Fruit fly (Drosophila melanogaster) whole organism, embryonic: Measurements from ENCODE around the gene CG14664.
A peak's percentile ranks its signal among the peaks of the same experiment; 100 is the strongest.

ENCODE experiments used
- CG10267 ChIP-seq: fragments of 200-800 bp; sonication (Bioruptor generic); optimal IDR thresholded peaks from 2 replicates; lab custom pipeline; 2018; ENCODE audit warnings: missing biosample characterization, mild to moderate bottlenecking, missing genetic modification characterization, moderate library complexity
- CG10543 ChIP-seq: fragments of 200-800 bp; sonication (Bioruptor generic); optimal IDR thresholded peaks from 3 replicates; lab custom pipeline; 2017; ENCODE audit warnings: missing biosample characterization, mild to moderate bottlenecking, missing genetic modification characterization, moderate library complexity
- CG10654 ChIP-seq: fragments of 200-800 bp; sonication (Bioruptor generic); optimal IDR thresholded peaks from 2 replicates; lab custom pipeline; 2016; ENCODE audit warnings: missing biosample characterization, missing genetic modification characterization
- CG11085 ChIP-seq: fragments of 200-800 bp; sonication (Bioruptor generic); IDR thresholded peaks from 2 replicates; pipeline ENCODE4 v1.3.6; 2022; ENCODE audit warnings: missing biosample characterization, missing genetic modification characterization
- CG12155 ChIP-seq: fragments of 200-800 bp; sonication (Bioruptor generic); optimal IDR thresholded peaks from 3 replicates; lab custom pipeline; 2016; ENCODE audit warnings: missing biosample characterization, missing genetic modification characterization
- CG12219 ChIP-seq: fragments of 200-800 bp; sonication (Bioruptor generic); optimal IDR thresholded peaks from 3 replicates; lab custom pipeline; 2018; ENCODE audit warnings: missing biosample characterization, mild to moderate bottlenecking, missing genetic modification characterization
- CG14014 ChIP-seq: fragments of 200-800 bp; sonication (Bioruptor generic); IDR thresholded peaks from 2 replicates; pipeline ENCODE4 v1.3.6; 2022; ENCODE audit warnings: missing biosample characterization, missing genetic modification characterization
- CG15011 ChIP-seq: fragments of 200-800 bp; sonication (Bioruptor generic); optimal IDR thresholded peaks from 3 replicates; lab custom pipeline; 2018; ENCODE audit warnings: missing biosample characterization, mild to moderate bottlenecking, missing genetic modification characterization
- CG17359 ChIP-seq: fragments of 200-800 bp; sonication (Bioruptor generic); optimal IDR thresholded peaks from 3 replicates; lab custom pipeline; 2018; ENCODE audit warnings: missing biosample characterization, mild to moderate bottlenecking, missing genetic modification characterization, moderate library complexity
- CG17385 ChIP-seq: fragments of 200-800 bp; sonication (Bioruptor generic); optimal IDR thresholded peaks from 3 replicates; lab custom pipeline; 2018; ENCODE audit warnings: missing biosample characterization, mild to moderate bottlenecking, missing genetic modification characterization
- CG18011 ChIP-seq: fragments of 200-800 bp; sonication (Bioruptor generic); optimal IDR thresholded peaks from 2 replicates; lab custom pipeline; 2017; ENCODE audit warnings: missing biosample characterization, missing genetic modification characterization, mild to moderate bottlenecking, moderate library complexity, missing genotype
- CG1832 ChIP-seq: fragments of 200-800 bp; sonication (Bioruptor generic); optimal IDR thresholded peaks from 2 replicates; lab custom pipeline; 2017; ENCODE audit warnings: missing biosample characterization, mild to moderate bottlenecking, missing genetic modification characterization, inconsistent platforms
- CG2712 ChIP-seq: fragments of 200-800 bp; optimal IDR thresholded peaks from 3 replicates; lab custom pipeline; 2019; ENCODE audit warnings: missing biosample characterization, mild to moderate bottlenecking, missing genetic modification characterization, moderate library complexity
- CG3847 ChIP-seq: fragments of 200-800 bp; sonication (Bioruptor generic); IDR thresholded peaks from 2 replicates; pipeline ENCODE4 v1.3.6; 2022; ENCODE audit warnings: missing biosample characterization, missing genetic modification characterization
- CG6254 ChIP-seq: fragments of 200-800 bp; sonication (Bioruptor generic); optimal IDR thresholded peaks from 3 replicates; lab custom pipeline; 2017; ENCODE audit warnings: mild to moderate bottlenecking, missing biosample characterization, missing genetic modification reagents, missing genetic modification characterization
- CG6683 ChIP-seq: fragments of 200-800 bp; sonication (Bioruptor generic); optimal IDR thresholded peaks from 2 replicates; lab custom pipeline; 2017; ENCODE audit warnings: missing biosample characterization, mild to moderate bottlenecking, missing genetic modification characterization, missing genetic modification reagents
- CG7987 ChIP-seq: fragments of 200-800 bp; sonication (Bioruptor generic); optimal IDR thresholded peaks from 2 replicates; lab custom pipeline; 2018; ENCODE audit warnings: missing biosample characterization, mild to moderate bottlenecking, missing genetic modification characterization, moderate library complexity
- CG8290 ChIP-seq, 3 experiments: fragments of 200-800 bp; sonication (Bioruptor generic); optimal IDR thresholded peaks; 2 replicates each; lab custom pipeline; 2016 to 2019; ENCODE audit warnings: missing biosample characterization in 3 of 3, missing genetic modification characterization in 3 of 3, mild to moderate bottlenecking in 2 of 3, moderate library complexity in 1 of 3
- CrebB ChIP-seq: fragments of 200-800 bp; sonication (Bioruptor generic); optimal IDR thresholded peaks from 3 replicates; lab custom pipeline; 2018; ENCODE audit warnings: missing biosample characterization, mild to moderate bottlenecking, missing genetic modification characterization
- Dad ChIP-seq: fragments of 200-800 bp; sonication (Bioruptor generic); optimal IDR thresholded peaks from 3 replicates; lab custom pipeline; 2016; ENCODE audit warnings: missing biosample characterization, missing genetic modification characterization
- Dbx ChIP-seq: fragments of 200-800 bp; sonication (Bioruptor generic); IDR thresholded peaks from 3 replicates; pipeline ENCODE4 v1.3.6; 2022; ENCODE audit warnings: missing biosample characterization, missing genetic modification characterization
- Dip3 ChIP-seq: fragments of 200-800 bp; sonication (Bioruptor generic); optimal IDR thresholded peaks from 3 replicates; lab custom pipeline; 2016; ENCODE audit warnings: missing biosample characterization, missing genetic modification characterization
- Dp ChIP-seq: fragments of 200-800 bp; sonication (Bioruptor generic); optimal IDR thresholded peaks from 2 replicates; lab custom pipeline; 2018; ENCODE audit warnings: missing biosample characterization, mild to moderate bottlenecking, missing genetic modification characterization, moderate library complexity
- E2f2 ChIP-seq: fragments of 200-800 bp; sonication (Bioruptor generic); IDR thresholded peaks from 2 replicates; pipeline ENCODE4 v1.3.6; 2022; ENCODE audit warnings: missing biosample characterization, missing genetic modification characterization
- ERR ChIP-seq: fragments of 200-800 bp; sonication (Bioruptor generic); optimal IDR thresholded peaks from 2 replicates; lab custom pipeline; 2016; ENCODE audit warnings: missing biosample characterization, missing genetic modification characterization
- HLH4C ChIP-seq: fragments of 200-800 bp; sonication (Bioruptor generic); IDR thresholded peaks from 3 replicates; pipeline ENCODE4 v1.3.6; 2022; ENCODE audit warnings: missing biosample characterization, missing genetic modification characterization; ENCODE audit not compliant: partially characterized antibody
- Hsf ChIP-seq: fragments of 200-800 bp; sonication (Bioruptor generic); optimal IDR thresholded peaks from 3 replicates; lab custom pipeline; 2016; ENCODE audit warnings: missing biosample characterization, missing genetic modification characterization
- Lpt ChIP-seq: fragments of >200 bp; optimal IDR thresholded peaks from 2 replicates; lab custom pipeline; 2018; ENCODE audit warnings: missing biosample characterization, missing genetic modification characterization
- Nf-YA ChIP-seq: fragments of 200-800 bp; sonication (Bioruptor generic); IDR thresholded peaks from 2 replicates; pipeline ENCODE4 v1.3.6; 2022; ENCODE audit warnings: missing biosample characterization, missing genetic modification characterization
- Nf-YC ChIP-seq: fragments of 200-800 bp; optimal IDR thresholded peaks from 3 replicates; lab custom pipeline; 2019; ENCODE audit warnings: missing biosample characterization, mild to moderate bottlenecking, missing genetic modification characterization, moderate library complexity
- PHDP ChIP-seq: fragments of 200-800 bp; sonication (Bioruptor generic); optimal IDR thresholded peaks from 3 replicates; lab custom pipeline; 2018; ENCODE audit warnings: missing biosample characterization, mild to moderate bottlenecking, missing genetic modification characterization, moderate library complexity
- Usf ChIP-seq: fragments of 200-800 bp; sonication (Bioruptor generic); optimal IDR thresholded peaks from 2 replicates; lab custom pipeline; 2017; ENCODE audit warnings: missing genotype, missing biosample characterization, missing genetic modification characterization
- abd-A ChIP-seq: fragments of 200-800 bp; sonication (Bioruptor generic); optimal IDR thresholded peaks from 3 replicates; lab custom pipeline; 2019; ENCODE audit warnings: missing biosample characterization, mild to moderate bottlenecking, missing genetic modification characterization, moderate library complexity
- al ChIP-seq: fragments of 200-800 bp; sonication (Bioruptor generic); IDR thresholded peaks from 2 replicates; pipeline ENCODE4 v1.3.6; 2022; ENCODE audit warnings: missing biosample characterization, missing genetic modification characterization
- btn ChIP-seq: fragments of 200-800 bp; sonication (Bioruptor generic); optimal IDR thresholded peaks from 2 replicates; lab custom pipeline; 2016; ENCODE audit warnings: missing biosample characterization, missing genetic modification characterization
- chinmo ChIP-seq: fragments of 200-800 bp; sonication (Bioruptor generic); IDR thresholded peaks from 4 replicates; pipeline ENCODE4 v1.3.6; 2022; ENCODE audit warnings: missing biosample characterization, missing genetic modification characterization; ENCODE audit not compliant: partially characterized antibody
- cwo ChIP-seq: fragments of 200-800 bp; sonication (Bioruptor generic); optimal IDR thresholded peaks from 3 replicates; lab custom pipeline; 2017; ENCODE audit warnings: missing biosample characterization, missing genetic modification characterization, mild to moderate bottlenecking, moderate library complexity, missing genetic modification reagents
- dysf ChIP-seq: fragments of 200-800 bp; sonication (Bioruptor generic); IDR thresholded peaks from 3 replicates; pipeline ENCODE4 v1.3.6; 2022; ENCODE audit warnings: missing biosample characterization, missing genetic modification characterization
- ind ChIP-seq: fragments of 200-800 bp; sonication (Bioruptor generic); optimal IDR thresholded peaks from 3 replicates; lab custom pipeline; 2016; ENCODE audit warnings: missing biosample characterization, missing genetic modification characterization
- lbe ChIP-seq: fragments of 200-800 bp; sonication (Bioruptor generic); optimal IDR thresholded peaks from 2 replicates; lab custom pipeline; 2016; ENCODE audit warnings: missing biosample characterization, mild to moderate bottlenecking, missing genetic modification characterization
- lilli ChIP-seq: fragments of 200-800 bp; sonication (Bioruptor generic); optimal IDR thresholded peaks from 3 replicates; lab custom pipeline; 2016; ENCODE audit warnings: missing biosample characterization, missing genetic modification characterization
- luna ChIP-seq: fragments of 200-800 bp; sonication (Bioruptor generic); optimal IDR thresholded peaks from 2 replicates; lab custom pipeline; 2016; ENCODE audit warnings: missing biosample characterization, missing genetic modification characterization
- nmo ChIP-seq: fragments of 200-800 bp; sonication (Bioruptor generic); optimal IDR thresholded peaks from 2 replicates; lab custom pipeline; 2018; ENCODE audit warnings: missing biosample characterization, mild to moderate bottlenecking, missing genetic modification characterization, moderate library complexity
- pho ChIP-seq: fragments of 200-800 bp; sonication (Bioruptor generic); optimal IDR thresholded peaks from 2 replicates; lab custom pipeline; 2016; ENCODE audit warnings: missing biosample characterization, missing genetic modification characterization
- pnt ChIP-seq: fragments of 200-800 bp; sonication (Bioruptor generic); optimal IDR thresholded peaks from 3 replicates; lab custom pipeline; 2016; ENCODE audit warnings: missing biosample characterization, missing genetic modification characterization
- sens ChIP-seq: fragments of 200-800 bp; sonication (Bioruptor generic); peaks from one replicate; lab custom pipeline; 2016; ENCODE audit warnings: missing biosample characterization, missing genetic modification characterization
- stwl ChIP-seq: fragments of 200-800 bp; sonication (Bioruptor generic); optimal IDR thresholded peaks from 3 replicates; lab custom pipeline; 2018; ENCODE audit warnings: missing biosample characterization, mild to moderate bottlenecking, missing genetic modification characterization, moderate library complexity
- trem ChIP-seq: fragments of 200-800 bp; optimal IDR thresholded peaks from 3 replicates; lab custom pipeline; 2019; ENCODE audit warnings: missing biosample characterization, mild to moderate bottlenecking, missing genetic modification characterization, moderate library complexity
- tup ChIP-seq: fragments of 200-800 bp; sonication (Bioruptor generic); optimal IDR thresholded peaks from 2 replicates; lab custom pipeline; 2016; ENCODE audit warnings: missing biosample characterization, mild to moderate bottlenecking, missing genetic modification characterization, moderate library complexity
- vvl ChIP-seq: fragments of 200-800 bp; sonication (Bioruptor generic); IDR thresholded peaks from 2 replicates; pipeline ENCODE4 v1.3.6; 2022; ENCODE audit warnings: missing biosample characterization, missing genetic modification characterization

Gene CG14664

DNA sequence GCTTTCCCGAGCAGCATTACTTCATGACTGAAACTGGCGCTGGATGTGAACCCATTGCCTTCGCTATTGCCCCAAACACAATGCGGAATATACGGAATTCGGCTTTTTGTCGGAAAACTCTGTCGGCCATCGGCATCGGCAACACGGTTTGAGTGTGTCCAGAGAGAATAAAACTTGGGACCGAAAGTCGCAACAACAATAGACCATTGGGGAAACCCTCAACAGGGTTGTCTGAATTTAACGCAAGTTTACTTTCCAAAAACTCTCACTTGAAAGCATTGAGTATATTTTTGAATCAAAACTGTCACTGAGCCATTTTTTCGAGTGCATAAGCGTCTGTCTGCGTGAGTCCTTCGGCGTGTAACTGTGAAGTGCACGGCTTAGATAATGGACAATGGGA is 25.6 kb upstream of the CG14664 start (continued):
- no peak for TF ChIP-seq CG6254 (GFP tag; lab: Kevin White, UChicago)
- no peak for TF ChIP-seq trem (tag; lab: Kevin White, UChicago)
- TF ChIP-seq cwo (GFP tag; lab: Kevin White, UChicago): peak; percentile 68
- TF ChIP-seq CG12155 (GFP tag; lab: Kevin White, UChicago): peak; percentile 39
- peak; percentile 20 for TF ChIP-seq tup (GFP tag; lab: Kevin White, UChicago)
- TF ChIP-seq lilli (GFP tag; lab: Kevin White, UChicago): peak; percentile 79
- TF ChIP-seq Usf (GFP tag; lab: Kevin White, UChicago): no peak
- TF ChIP-seq CG1832: no peak
- peak; percentile 80 for TF ChIP-seq dysf (GFP tag; lab: Robert Waterston, UW)
- TF ChIP-seq sens (GFP tag; lab: Kevin White, UChicago): peak; percentile 81
- peak; percentile 58 for TF ChIP-seq CG3847
- TF ChIP-seq CG7987 (GFP tag; lab: Kevin White, UChicago): no peak
- TF ChIP-seq CG18011 (GFP tag; lab: Kevin White, UChicago): peak; percentile 18
- no peak for TF ChIP-seq CG8290 (GFP tag; optimal IDR thresholded peaks at IDR 0.05; lab: Kevin White, UChicago)
- peak in 1 of 2 experiments; percentile 88 for TF ChIP-seq CG8290 (tag; optimal IDR thresholded peaks at IDR 0.05; lab: Kevin White, UChicago)
- TF ChIP-seq Lpt (GFP tag; lab: Kevin White, UChicago): no peak
- peak; percentile 6 for TF ChIP-seq Dad (GFP tag; lab: Kevin White, UChicago)
- no peak; the same call in 1 of the 2 replicates for TF ChIP-seq CG11085 (GFP tag; lab: Robert Waterston, UW)
- peak; percentile 25 for TF ChIP-seq CG15011 (GFP tag; lab: Kevin White, UChicago)
- TF ChIP-seq al (GFP tag; lab: Robert Waterston, UW): peak; percentile 31; the same call in 1 of the 2 replicates
- no peak for TF ChIP-seq Nf-YC (tag; lab: Kevin White, UChicago)
- peak; percentile 77 for TF ChIP-seq abd-A (tag; lab: Kevin White, UChicago)
- no peak for TF ChIP-seq Dp
- TF ChIP-seq ind (GFP tag; lab: Kevin White, UChicago): peak; percentile 70
- 0 out of 3 replicates have a peak, but pooled peaks have one; percentile 21 for TF ChIP-seq HLH4C
- TF ChIP-seq lbe (GFP tag; lab: Kevin White, UChicago): no peak
- TF ChIP-seq CG17359 (tag; lab: Kevin White, UChicago): peak; percentile 57
- TF ChIP-seq Dip3: peak; percentile 62
- TF ChIP-seq CrebB (tag; lab: Kevin White, UChicago): no peak
- TF ChIP-seq btn (GFP tag; lab: Kevin White, UChicago): no peak
- TF ChIP-seq luna (GFP tag; lab: Kevin White, UChicago): peak; percentile 27
- peak; percentile 21; the same call in 1 of the 2 replicates for TF ChIP-seq E2f2 (GFP tag; lab: Robert Waterston, UW)
- TF ChIP-seq CG10267: peak; percentile 7
- TF ChIP-seq CG10543 (GFP tag; lab: Kevin White, UChicago): peak; percentile 41
- TF ChIP-seq nmo: peak; percentile 31
- TF ChIP-seq CG12219 (GFP tag; lab: Kevin White, UChicago): peak; percentile 60
- peak; percentile 1 for TF ChIP-seq CG10654 (GFP tag; lab: Kevin White, UChicago)
- TF ChIP-seq PHDP (tag; lab: Kevin White, UChicago): peak; percentile 61
- TF ChIP-seq stwl (tag; lab: Kevin White, UChicago): no peak
- TF ChIP-seq ERR (GFP tag; lab: Kevin White, UChicago): peak; percentile 33
- TF ChIP-seq Nf-YA: 0 out of 2 replicates have a peak, but pooled peaks have one; percentile 17
- peak; percentile 63 for TF ChIP-seq pho
- TF ChIP-seq chinmo (GFP tag; lab: Robert Waterston, UW): no peak
- TF ChIP-seq pnt (GFP tag; lab: Kevin White, UChicago): peak; percentile 41
- peak; percentile 40 for TF ChIP-seq Hsf (GFP tag; lab: Kevin White, UChicago)
- TF ChIP-seq CG17385 (GFP tag; lab: Kevin White, UChicago): peak; percentile 63
- peak; percentile 61; the same call in 1 of the 2 replicates for TF ChIP-seq vvl (GFP tag; lab: Robert Waterston, UW)
- peak; percentile 53 for TF ChIP-seq CG14014 (GFP tag; lab: Robert Waterston, UW)
- peak; percentile 9 for TF ChIP-seq CG2712 (tag; lab: Kevin White, UChicago)
- peak; percentile 62 for TF ChIP-seq CG6683 (GFP tag; lab: Kevin White, UChicago)
- TF ChIP-seq Dbx (GFP tag; lab: Robert Waterston, UW): peak; percentile 67; the same call in 2 of the 3 replicates
